Worm (Caenorhabditis elegans) whole organism, L1 larva: ENCODE results near the gene srh-4.

Experiments used
- efl-1 ChIP-seq, 4 experiments: fragments of 150-350 bp; optimal IDR thresholded peaks in 3 of 4; peaks in 1 of 4; 1 replicate in 1 of 4; 2 replicates in 3 of 4; lab custom pipeline; 2014; ENCODE audit warnings: missing biosample characterization in 2 of 4, missing genetic modification characterization in 2 of 4, missing genetic modification reagents in 2 of 4
- elt-3 ChIP-seq, 6 experiments: fragments of 150-350 bp in 1 of 6; sonication (generic microtip); optimal IDR thresholded peaks; 2 replicates each; lab custom pipeline; 2017 to 2018; ENCODE audit warnings: missing biosample characterization in 6 of 6, missing genetic modification characterization in 6 of 6, inconsistent platforms in 1 of 6
- pqm-1 ChIP-seq: sonication (generic microtip); optimal IDR thresholded peaks from 3 replicates; lab custom pipeline; 2017; ENCODE audit warnings: missing biosample characterization, missing genetic modification characterization
- unc-98 ChIP-seq: fragments of 200-800 bp; sonication (Bioruptor generic); IDR thresholded peaks from 2 replicates; pipeline ENCODE4 v1.3.6; 2022; ENCODE audit warnings: missing genetic modification characterization, missing compliant biosample characterization
- vab-15 ChIP-seq: sonication (generic microtip); optimal IDR thresholded peaks from 2 replicates; lab custom pipeline; 2017; ENCODE audit warnings: missing genotype, mild to moderate bottlenecking, missing genetic modification characterization, missing compliant biosample characterization
- zag-1 ChIP-seq: fragments of 150-350 bp; optimal IDR thresholded peaks from 2 replicates; lab custom pipeline; 2014; ENCODE audit warnings: missing biosample characterization, missing genetic modification characterization

DNA sequence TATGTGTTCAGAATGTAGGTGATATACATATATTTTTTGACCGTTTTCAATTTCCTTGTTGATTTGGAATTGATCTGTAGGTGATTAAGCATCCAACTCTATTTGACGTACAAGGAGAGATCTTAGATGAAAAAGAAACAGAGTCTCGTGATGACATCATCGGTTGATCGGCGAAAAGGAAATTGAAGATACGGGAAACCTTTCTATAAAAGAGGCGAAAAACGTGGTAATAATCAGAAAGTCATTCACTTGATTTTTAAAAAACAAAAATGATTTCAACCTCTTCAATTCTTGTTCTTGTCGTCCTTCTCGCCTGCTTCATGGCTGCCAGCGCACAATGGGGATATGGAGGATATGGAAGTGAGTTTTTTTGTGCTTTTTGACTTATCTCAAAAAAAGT, 26.1 kb upstream of the srh-4 start, which contains the start of gene nlp-29:
- no peak for TF ChIP-seq pqm-1
- TF ChIP-seq unc-98 = no peak
- no peak for TF ChIP-seq vab-15 (tag; lab: Kevin White, UChicago)
- no peak for TF ChIP-seq zag-1 (tag; lab: Kevin White, UChicago)
- no peak for TF ChIP-seq efl-1 (optimal IDR thresholded peaks at IDR 0.05; lab: Kevin White, UChicago)
- no peak for TF ChIP-seq efl-1 (GFP tag; optimal IDR thresholded peaks at IDR 0.05 in 1 of 2; lab: Kevin White, UChicago)
- TF ChIP-seq elt-3 (tag; optimal IDR thresholded peaks at IDR 0.05; lab: Kevin White, UChicago) = peak in 1 of 6 experiments; percentile 56
